Worm (Caenorhabditis elegans) whole organism, mixed stage, embryonic: ENCODE results near the gene C09H10.4.
A peak's percentile ranks its signal among the peaks of the same experiment; 100 is the strongest.
"Not testable (repeated sequence)": the region's sequence is repeated elsewhere in the genome, so short reads cannot be mapped to it uniquely, and the experiment has no call there.

Experiments
- M03D4.4 ChIP-seq: sonication (generic microtip); optimal IDR thresholded peaks from 2 replicates; lab custom pipeline; 2017; ENCODE audit warnings: mild to moderate bottlenecking, missing genetic modification characterization, missing compliant biosample characterization
- bed-3 ChIP-seq: fragments of 200-800 bp; sonication (Bioruptor generic); optimal IDR thresholded peaks from 3 replicates; lab custom pipeline; 2018; ENCODE audit warnings: mild to moderate bottlenecking, missing genetic modification characterization, moderate library complexity, missing compliant biosample characterization
- blmp-1 ChIP-seq: fragments of 150-350 bp; optimal IDR thresholded peaks from 2 replicates; lab custom pipeline; 2014; ENCODE audit warnings: missing biosample characterization, missing genetic modification characterization
- ceh-39 ChIP-seq: fragments of 150-350 bp; optimal IDR thresholded peaks from 2 replicates; lab custom pipeline; 2014; ENCODE audit warnings: missing biosample characterization, missing genetic modification characterization
- ceh-43 ChIP-seq: fragments of 200-800 bp; sonication (Bioruptor generic); optimal IDR thresholded peaks from 2 replicates; lab custom pipeline; 2018; ENCODE audit warnings: mild to moderate bottlenecking, missing genetic modification characterization, moderate library complexity, missing compliant biosample characterization
- ceh-83 ChIP-seq: fragments of 200-800 bp; sonication (Bioruptor generic); optimal IDR thresholded peaks from 2 replicates; lab custom pipeline; 2018; ENCODE audit warnings: mild to moderate bottlenecking, missing genetic modification characterization, missing compliant biosample characterization
- ces-1 ChIP-seq: fragments of 150-350 bp; optimal IDR thresholded peaks from 2 replicates; lab custom pipeline; 2014; ENCODE audit warnings: missing biosample characterization, missing genetic modification reagents, missing genetic modification characterization
- cnd-1 ChIP-seq: fragments of 200-800 bp; sonication (Bioruptor generic); optimal IDR thresholded peaks from 2 replicates; lab custom pipeline; 2018; ENCODE audit warnings: mild to moderate bottlenecking, missing genetic modification characterization, missing compliant biosample characterization
- drap-1 ChIP-seq: fragments of 200-800 bp; sonication (Bioruptor generic); optimal IDR thresholded peaks from 3 replicates; lab custom pipeline; 2018; ENCODE audit warnings: mild to moderate bottlenecking, missing genetic modification characterization, missing compliant biosample characterization
- elt-1 ChIP-seq: sonication (generic microtip); optimal IDR thresholded peaks from 2 replicates; lab custom pipeline; 2017; ENCODE audit warnings: missing genetic modification characterization, mild to moderate bottlenecking, missing compliant biosample characterization, antibody characterized with exemption, moderate library complexity, borderline replicate concordance; ENCODE audit not compliant: insufficient read depth
- elt-3 ChIP-seq: fragments of 150-350 bp; optimal IDR thresholded peaks from 2 replicates; lab custom pipeline; 2014; ENCODE audit warnings: missing biosample characterization, missing genetic modification characterization
- flh-1 ChIP-seq: fragments of 200-800 bp; sonication (Bioruptor generic); optimal IDR thresholded peaks from 2 replicates; lab custom pipeline; 2018; ENCODE audit warnings: mild to moderate bottlenecking, missing genetic modification characterization, moderate library complexity, missing compliant biosample characterization
- hlh-1 ChIP-seq: fragments of 150-350 bp; optimal IDR thresholded peaks from 2 replicates; lab custom pipeline; 2014; ENCODE audit warnings: missing biosample characterization, missing genetic modification reagents, missing genetic modification characterization
- lin-13 ChIP-seq: fragments of 150-350 bp; optimal IDR thresholded peaks from 2 replicates; lab custom pipeline; 2014; ENCODE audit warnings: missing biosample characterization, missing genetic modification characterization
- lin-32 ChIP-seq: fragments of 200-800 bp; sonication (Bioruptor generic); optimal IDR thresholded peaks from 2 replicates; lab custom pipeline; 2018; ENCODE audit warnings: mild to moderate bottlenecking, missing genetic modification characterization, missing compliant biosample characterization
- lsy-2 ChIP-seq: fragments of 150-350 bp; optimal IDR thresholded peaks from 2 replicates; lab custom pipeline; 2014; ENCODE audit warnings: missing biosample characterization, missing genetic modification characterization
- mab-5 ChIP-seq: fragments of 150-350 bp; optimal IDR thresholded peaks from 2 replicates; lab custom pipeline; 2014; ENCODE audit warnings: missing biosample characterization, missing genetic modification characterization
- mep-1 ChIP-seq: fragments of 150-350 bp; optimal IDR thresholded peaks from 2 replicates; lab custom pipeline; 2017; ENCODE audit warnings: missing biosample characterization, missing genetic modification reagents, missing genetic modification characterization, inconsistent platforms
- mls-2 ChIP-seq: sonication (generic microtip); optimal IDR thresholded peaks from 2 replicates; lab custom pipeline; 2016; ENCODE audit warnings: mild to moderate bottlenecking, missing genetic modification characterization, moderate library complexity, missing compliant biosample characterization
- nhr-12 ChIP-seq: fragments of 150-350 bp; optimal IDR thresholded peaks from 2 replicates; lab custom pipeline; 2014; ENCODE audit warnings: missing biosample characterization, missing genetic modification characterization
- nhr-2 ChIP-seq: fragments of 150-350 bp; optimal IDR thresholded peaks from 2 replicates; lab custom pipeline; 2014; ENCODE audit warnings: missing biosample characterization, missing genetic modification characterization
- nhr-237 ChIP-seq: fragments of 150-350 bp; optimal IDR thresholded peaks from 2 replicates; lab custom pipeline; 2014; ENCODE audit warnings: missing biosample characterization, missing genetic modification characterization
- nhr-28 ChIP-seq: fragments of 150-350 bp; optimal IDR thresholded peaks from 2 replicates; lab custom pipeline; 2014; ENCODE audit warnings: missing biosample characterization, missing genetic modification characterization
- pha-4 ChIP-seq: fragments of 150-350 bp; optimal IDR thresholded peaks from 2 replicates; lab custom pipeline; 2018; ENCODE audit warnings: missing biosample characterization, missing genetic modification reagents, missing genetic modification characterization
- sem-2 ChIP-seq: fragments of 200-800 bp; sonication (Bioruptor generic); optimal IDR thresholded peaks from 2 replicates; lab custom pipeline; 2018; ENCODE audit warnings: mild to moderate bottlenecking, missing genetic modification characterization, missing compliant biosample characterization
- snpc-4 ChIP-seq: fragments of 150-350 bp; optimal IDR thresholded peaks from 2 replicates; lab custom pipeline; 2014; ENCODE audit warnings: missing biosample characterization, missing genetic modification characterization
- unc-120 ChIP-seq: sonication (generic microtip); optimal IDR thresholded peaks from 2 replicates; lab custom pipeline; 2017; ENCODE audit warnings: missing genetic modification characterization, missing compliant biosample characterization; ENCODE audit not compliant: poor library complexity, severe bottlenecking
- unc-39 ChIP-seq: fragments of 150-350 bp; optimal IDR thresholded peaks from 2 replicates; lab custom pipeline; 2014; ENCODE audit warnings: missing biosample characterization, missing genetic modification characterization
- unc-62 ChIP-seq: fragments of 150-350 bp; optimal IDR thresholded peaks from 2 replicates; lab custom pipeline; 2014; ENCODE audit warnings: missing biosample characterization, missing genetic modification reagents, missing genetic modification characterization
- zip-8 ChIP-seq: fragments of 150-350 bp; optimal IDR thresholded peaks from 2 replicates; lab custom pipeline; 2014; ENCODE audit warnings: missing biosample characterization, missing genetic modification characterization
- ztf-11 ChIP-seq: fragments of 150-350 bp; optimal IDR thresholded peaks from 2 replicates; lab custom pipeline; 2014; ENCODE audit warnings: missing biosample characterization, missing genetic modification characterization

The C09H10.4 gene

ce11 chrII:11111107-11111506 is 11.2 kb downstream of the C09H10.4 start, which contains the start of gene glb-4:
Gene glb-4, minus strand, starts transcription at chrII:11111207.
- TF ChIP-seq sem-2 (GFP tag; lab: Kevin White, UChicago) (no peak), unc-62 (GFP tag; lab: Kevin White, UChicago) (no peak), unc-39 (tag; lab: Kevin White, UChicago) (no peak)
- TF ChIP-seq, all 35 proteins: peak for 0

ce11 chrII:11112419-11112818 is 12.5 kb downstream of the C09H10.4 start, which contains the start of gene mat-2:
Gene mat-2, plus strand, starts transcription at chrII:11112719.
- TF ChIP-seq lin-32 (no peak), mab-5 (tag; lab: Kevin White, UChicago) (no peak), elt-1 (tag; lab: Kevin White, UChicago) (no peak), nhr-28 (tag; lab: Kevin White, UChicago) (no peak), mep-1 (no peak)

DNA sequence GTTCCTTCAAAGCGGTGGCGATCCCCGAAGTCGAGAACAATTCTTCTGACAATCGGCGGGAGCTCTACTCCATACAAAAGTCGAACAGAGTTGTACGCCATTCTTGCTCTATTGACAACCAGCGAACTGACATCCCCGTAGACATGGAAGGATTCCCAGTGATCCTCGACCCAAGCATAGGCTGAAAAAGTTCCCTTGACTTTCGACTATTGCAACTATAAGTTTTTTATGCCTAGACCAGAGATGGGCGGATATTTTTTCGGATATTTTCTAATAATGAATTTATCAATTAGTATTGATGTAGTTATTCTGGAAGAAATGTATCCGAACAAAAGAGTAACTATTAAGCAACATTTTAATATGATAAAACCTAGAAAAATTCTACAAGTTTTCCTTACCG is 21.9 kb downstream of the C09H10.4 start, which contains the start of gene W10C6.2:
Gene W10C6.2, minus strand, starts transcription at position 101 of the 400 bp plus-strand sequence.
- TF ChIP-seq mls-2 (tag; lab: Kevin White, UChicago); unc-39 (tag; lab: Kevin White, UChicago); ceh-43: not testable (repeated sequence)

ce11 chrII:11125059-11125594 is 25.2 kb downstream of the C09H10.4 start:
- TF ChIP-seq bed-3 (GFP tag; lab: Kevin White, UChicago) = no peak
- no peak for TF ChIP-seq M03D4.4 (tag; lab: Kevin White, UChicago)
- no peak for TF ChIP-seq nhr-28 (tag; lab: Kevin White, UChicago)
- no peak for TF ChIP-seq drap-1 (GFP tag; lab: Kevin White, UChicago)
- TF ChIP-seq unc-62 (GFP tag; lab: Kevin White, UChicago) = no peak
- TF ChIP-seq ces-1 (GFP tag; lab: Kevin White, UChicago) = no peak
- no peak for TF ChIP-seq zip-8 (tag; lab: Kevin White, UChicago)
- TF ChIP-seq ceh-43 = no peak
- no peak for TF ChIP-seq cnd-1 (tag; lab: Kevin White, UChicago)
- no peak for TF ChIP-seq nhr-12 (tag; lab: Kevin White, UChicago)
- no peak for TF ChIP-seq blmp-1 (tag; lab: Kevin White, UChicago)
- no peak for TF ChIP-seq unc-120 (tag; lab: Kevin White, UChicago)
- no peak for TF ChIP-seq lin-13 (tag; lab: Kevin White, UChicago)
- TF ChIP-seq lin-32 = no peak
- TF ChIP-seq snpc-4 (tag; lab: Kevin White, UChicago) = no peak
- no peak for TF ChIP-seq pha-4 (tag; lab: Kevin White, UChicago)
- no peak for TF ChIP-seq flh-1
- TF ChIP-seq ceh-83 = no peak
- no peak for TF ChIP-seq mls-2 (tag; lab: Kevin White, UChicago)

DNA sequence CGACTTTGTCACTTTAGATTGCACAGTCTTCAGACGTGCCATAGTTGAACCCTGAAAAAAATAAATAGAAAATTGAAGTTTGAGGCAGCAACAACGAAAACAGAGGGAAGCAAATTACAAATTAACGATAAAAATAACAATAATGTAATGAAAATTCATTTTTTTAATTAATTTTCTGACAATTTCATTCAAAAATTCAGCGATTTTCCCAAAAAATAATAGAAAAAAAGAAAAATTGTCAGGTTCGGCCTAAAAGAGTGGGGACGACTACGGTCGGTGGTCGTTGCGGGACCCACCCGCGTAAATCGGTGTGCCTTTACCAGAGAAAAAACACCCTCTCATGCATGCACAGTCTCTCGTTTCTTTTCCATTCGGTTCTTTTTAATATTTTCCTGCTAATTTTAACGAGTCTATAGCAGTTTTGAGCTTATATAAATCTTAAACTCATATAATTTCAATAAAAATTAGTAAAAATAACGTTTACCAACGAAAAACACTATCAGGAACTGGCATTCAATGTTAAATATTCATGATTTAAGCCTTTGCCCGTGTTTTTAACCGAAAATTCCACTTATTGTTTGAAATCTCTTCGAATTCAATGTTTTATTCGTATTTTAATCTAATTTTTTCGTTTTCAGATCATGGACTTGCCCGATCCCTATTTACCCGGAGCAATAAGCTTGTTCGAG is 26.5 kb downstream of the C09H10.4 start, which contains the start of the genes rps-9 and lsm-1:
Gene rps-9, minus strand, starts transcription at position 51 of the 689 bp plus-strand sequence.
Gene lsm-1, plus strand, starts transcription at position 639 of the 689 bp plus-strand sequence.
- no peak for TF ChIP-seq snpc-4 (tag; lab: Kevin White, UChicago)
- TF ChIP-seq mep-1 = peak; percentile 46
- peak; percentile 95 for TF ChIP-seq lsy-2
- TF ChIP-seq hlh-1 (tag; lab: Kevin White, UChicago) = peak; percentile 11
- TF ChIP-seq zip-8 (tag; lab: Kevin White, UChicago) = no peak
- no peak for TF ChIP-seq ceh-39
- TF ChIP-seq nhr-12 (tag; lab: Kevin White, UChicago) = no peak
- peak; percentile 44 for TF ChIP-seq ces-1 (GFP tag; lab: Kevin White, UChicago)
- TF ChIP-seq nhr-237 (tag; lab: Kevin White, UChicago) = peak; percentile 50
- TF ChIP-seq flh-1 = no peak

DNA sequence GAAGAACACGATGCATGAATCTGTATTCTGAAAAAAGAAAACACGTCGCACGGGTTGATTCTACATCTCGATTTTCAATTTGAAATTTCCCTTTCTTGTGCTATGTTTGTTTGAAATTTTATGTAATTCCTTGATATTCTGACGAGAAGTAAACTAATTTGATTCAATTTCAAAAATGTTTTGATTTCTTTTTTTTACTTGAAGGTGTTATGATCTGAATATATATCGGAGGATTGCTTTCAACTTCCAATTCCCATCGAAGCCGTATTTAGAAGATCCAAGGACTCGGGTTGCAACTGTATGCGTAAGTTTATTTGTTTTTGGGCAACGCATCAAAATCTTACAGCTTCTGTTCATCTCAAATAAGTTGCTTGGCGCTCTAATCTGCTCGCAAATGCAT is 27.4 kb downstream of the C09H10.4 start, which contains the start of gene F40F8.1:
Gene F40F8.1, plus strand, starts transcription at position 301 of the 400 bp plus-strand sequence.
- TF ChIP-seq lin-13 (tag; lab: Kevin White, UChicago) (no peak), nhr-2 (tag; lab: Kevin White, UChicago) (no peak), elt-3 (no peak), unc-120 (tag; lab: Kevin White, UChicago) (no peak), ztf-11 (tag; lab: Kevin White, UChicago) (no peak), M03D4.4 (tag; lab: Kevin White, UChicago) (no peak), cnd-1 (tag; lab: Kevin White, UChicago) (no peak), ceh-83 (no peak)
